Worm (Caenorhabditis elegans) whole organism, L4 larva: ENCODE measurements around the gene Y55D5A.1.

Source experiments
- F10B5.3 ChIP-seq: sonication (generic microtip); optimal IDR thresholded peaks from 2 replicates; lab custom pipeline; 2016; ENCODE audit warnings: mild to moderate bottlenecking, missing genetic modification characterization, missing compliant biosample characterization
- F44E2.7 ChIP-seq: fragments of 200-800 bp; sonication (Bioruptor generic); IDR thresholded peaks from 2 replicates; pipeline ENCODE4 v2.1.2; 2022; ENCODE audit warnings: missing genetic modification characterization, missing compliant biosample characterization
- F49E8.2 ChIP-seq: sonication (generic microtip); optimal IDR thresholded peaks from 2 replicates; lab custom pipeline; 2016; ENCODE audit warnings: missing compliant biosample characterization, mild to moderate bottlenecking, missing genetic modification characterization, borderline replicate concordance
- T20F7.1 ChIP-seq: fragments of 200-800 bp; sonication (Bioruptor generic); optimal IDR thresholded peaks from 2 replicates; lab custom pipeline; 2018; ENCODE audit warnings: mild to moderate bottlenecking, missing genetic modification characterization, missing compliant biosample characterization
- T26A8.4 ChIP-seq: fragments of 200-800 bp; sonication (Bioruptor generic); IDR thresholded peaks from 2 replicates; pipeline ENCODE4 v1.3.6; 2022; ENCODE audit warnings: missing genetic modification characterization, missing compliant biosample characterization
- Y105C5A.15 ChIP-seq: fragments of 200-800 bp; sonication (Bioruptor generic); IDR thresholded peaks from 2 replicates; pipeline ENCODE4 v1.3.6; 2022; ENCODE audit warnings: missing genetic modification characterization, missing compliant biosample characterization
- ZK546.5 ChIP-seq, 2 experiments: sonication (generic microtip); optimal IDR thresholded peaks; 2 replicates each; lab custom pipeline; 2017; ENCODE audit warnings: missing biosample characterization in 2 of 2, missing genetic modification characterization in 2 of 2
- ama-1 ChIP-seq: fragments of 150-350 bp; optimal IDR thresholded peaks from 2 replicates; lab custom pipeline; 2014; ENCODE audit warnings: inconsistent platforms, mixed read lengths
- arid-1 ChIP-seq: fragments of 200-800 bp; sonication (Bioruptor generic); conservative IDR thresholded peaks from 2 replicates; pipeline ENCODE4 v1.3.6; 2022; ENCODE audit warnings: missing genetic modification reagents, missing genetic modification characterization, missing compliant biosample characterization
- ceh-44 ChIP-seq: fragments of 200-800 bp; sonication (Bioruptor generic); IDR thresholded peaks from 2 replicates; pipeline ENCODE4 v1.3.6; 2022; ENCODE audit warnings: missing genetic modification reagents, missing genetic modification characterization, missing compliant biosample characterization
- ceh-82 ChIP-seq: sonication (generic microtip); optimal IDR thresholded peaks from 2 replicates; lab custom pipeline; 2017; ENCODE audit warnings: missing biosample characterization, missing genetic modification characterization
- ces-1 ChIP-seq: fragments of 150-350 bp; sonication (generic microtip); optimal IDR thresholded peaks from 4 replicates; lab custom pipeline; 2014; ENCODE audit warnings: missing biosample characterization, missing genetic modification reagents, missing genetic modification characterization
- dve-1 ChIP-seq: sonication (generic microtip); optimal IDR thresholded peaks from 2 replicates; lab custom pipeline; 2017; ENCODE audit warnings: antibody characterized with exemption, mild to moderate bottlenecking, missing genetic modification characterization, missing compliant biosample characterization; ENCODE audit not compliant: insufficient read depth
- egl-27 ChIP-seq: sonication (generic microtip); optimal IDR thresholded peaks from 3 replicates; lab custom pipeline; 2017; ENCODE audit warnings: missing biosample characterization, missing genetic modification reagents, missing genetic modification characterization
- egl-43 ChIP-seq: fragments of 200-800 bp; sonication (Bioruptor generic); IDR thresholded peaks from 2 replicates; pipeline ENCODE4 v1.3.6; 2022; ENCODE audit warnings: missing genetic modification reagents, missing genetic modification characterization, missing compliant biosample characterization
- fkh-10 ChIP-seq: fragments of 150-350 bp; optimal IDR thresholded peaks from 2 replicates; lab custom pipeline; 2014; ENCODE audit warnings: missing biosample characterization, missing genetic modification reagents, missing genetic modification characterization
- hlh-30 ChIP-seq: sonication (generic microtip); optimal IDR thresholded peaks from 2 replicates; lab custom pipeline; 2017; ENCODE audit warnings: antibody characterized with exemption, mild to moderate bottlenecking, missing genetic modification characterization, missing compliant biosample characterization; ENCODE audit not compliant: insufficient read depth
- hmg-1.1 ChIP-seq: fragments of 200-800 bp; sonication (Bioruptor generic); IDR thresholded peaks from 2 replicates; pipeline ENCODE4 v1.3.6; 2022; ENCODE audit warnings: missing genetic modification reagents, missing genetic modification characterization, missing compliant biosample characterization
- jun-1 ChIP-seq: fragments of 150-350 bp; optimal IDR thresholded peaks from 2 replicates; lab custom pipeline; 2014; ENCODE audit warnings: missing biosample characterization, missing genetic modification reagents, missing genetic modification characterization
- lim-7 ChIP-seq: fragments of 200-800 bp; sonication (Bioruptor generic); IDR thresholded peaks from 2 replicates; pipeline ENCODE4 v1.3.6; 2022; ENCODE audit warnings: missing genetic modification characterization, missing compliant biosample characterization
- lin-1 ChIP-seq: fragments of 200-800 bp; sonication (Bioruptor generic); IDR thresholded peaks from 2 replicates; pipeline ENCODE4 v1.3.6; 2022; ENCODE audit warnings: missing genetic modification reagents, missing genetic modification characterization, missing compliant biosample characterization
- lin-13 ChIP-seq: fragments of 150-350 bp; optimal IDR thresholded peaks from 2 replicates; lab custom pipeline; 2014; ENCODE audit warnings: missing biosample characterization, missing genetic modification reagents, missing genetic modification characterization
- lin-29 ChIP-seq: fragments of 200-800 bp; sonication (Bioruptor generic); IDR thresholded peaks from 2 replicates; pipeline ENCODE4 v1.3.6; 2022; ENCODE audit warnings: missing genetic modification reagents, missing genetic modification characterization, missing compliant biosample characterization
- lin-38 ChIP-seq: fragments of 200-800 bp; sonication (Bioruptor generic); IDR thresholded peaks from 2 replicates; pipeline ENCODE4 v1.3.6; 2022; ENCODE audit warnings: missing genetic modification reagents, missing genetic modification characterization, missing compliant biosample characterization
- lin-39 ChIP-seq: fragments of 150-350 bp; optimal IDR thresholded peaks from 2 replicates; lab custom pipeline; 2014; ENCODE audit warnings: missing biosample characterization, missing genetic modification reagents, missing genetic modification characterization
- lsy-2 ChIP-seq, 2 experiments: fragments of 150-350 bp in 1 of 2; sonication (generic microtip) in 1 of 2; optimal IDR thresholded peaks; 2 replicates each; lab custom pipeline; 2014 to 2017; ENCODE audit warnings: missing biosample characterization in 2 of 2, missing genetic modification characterization in 2 of 2
- madf-9 ChIP-seq: fragments of 200-800 bp; sonication (Bioruptor generic); conservative IDR thresholded peaks from 2 replicates; pipeline ENCODE4 v1.3.6; 2022; ENCODE audit warnings: missing genetic modification reagents, missing genetic modification characterization, missing compliant biosample characterization
- mdl-1 ChIP-seq, 2 experiments: fragments of 150-350 bp in 1 of 2; sonication (generic microtip) in 1 of 2; optimal IDR thresholded peaks; 2 replicates each; lab custom pipeline; 2014 to 2017; ENCODE audit warnings: missing biosample characterization in 2 of 2, missing genetic modification characterization in 2 of 2
- mdt-29 ChIP-seq: fragments of 200-800 bp; sonication (Bioruptor generic); IDR thresholded peaks from 2 replicates; pipeline ENCODE4 v1.3.6; 2022; ENCODE audit warnings: missing genetic modification reagents, missing genetic modification characterization, missing compliant biosample characterization
- mxl-2 ChIP-seq: fragments of 200-800 bp; sonication (Bioruptor generic); conservative IDR thresholded peaks from 2 replicates; pipeline ENCODE4 v1.3.6; 2022; ENCODE audit warnings: missing genetic modification reagents, missing genetic modification characterization, missing compliant biosample characterization
- mxl-3 ChIP-seq: fragments of 200-800 bp; sonication (Bioruptor generic); optimal IDR thresholded peaks from 2 replicates; lab custom pipeline; 2018; ENCODE audit warnings: mild to moderate bottlenecking, missing genetic modification characterization, missing compliant biosample characterization
- nhr-10 ChIP-seq: fragments of 150-350 bp; optimal IDR thresholded peaks from 2 replicates; lab custom pipeline; 2014; ENCODE audit warnings: missing biosample characterization, missing genetic modification characterization
- nhr-11 ChIP-seq: fragments of 150-350 bp; optimal IDR thresholded peaks from 2 replicates; lab custom pipeline; 2014; ENCODE audit warnings: missing biosample characterization, missing genetic modification characterization
- nhr-111 ChIP-seq: fragments of 200-800 bp; sonication (Bioruptor generic); optimal IDR thresholded peaks from 2 replicates; lab custom pipeline; 2018; ENCODE audit warnings: mild to moderate bottlenecking, missing genetic modification characterization, missing compliant biosample characterization
- nhr-41 ChIP-seq: fragments of 200-800 bp; sonication (Bioruptor generic); IDR thresholded peaks from 2 replicates; pipeline ENCODE4 v1.3.6; 2022; ENCODE audit warnings: missing genetic modification reagents, missing genetic modification characterization, missing compliant biosample characterization
- nhr-48 ChIP-seq: sonication (generic microtip); optimal IDR thresholded peaks from 2 replicates; lab custom pipeline; 2016; ENCODE audit warnings: mild to moderate bottlenecking, missing genetic modification characterization, missing compliant biosample characterization
- nhr-6 ChIP-seq: fragments of 150-350 bp; optimal IDR thresholded peaks from 2 replicates; lab custom pipeline; 2014; ENCODE audit warnings: missing biosample characterization, missing genetic modification characterization
- pha-4 ChIP-seq, 2 experiments: fragments of 150-350 bp in 1 of 2; fragments of 200-800 bp in 1 of 2; sonication (Bioruptor generic) in 1 of 2; IDR thresholded peaks in 1 of 2; optimal IDR thresholded peaks in 1 of 2; 2 replicates each; pipeline versions ENCODE4 v1.3.6 to Lab custom; 2014 to 2022; ENCODE audit warnings: missing genetic modification characterization in 2 of 2, missing genetic modification reagents in 2 of 2, missing biosample characterization in 1 of 2, missing compliant biosample characterization in 1 of 2
- php-3 ChIP-seq: fragments of 200-800 bp; sonication (Bioruptor generic); IDR thresholded peaks from 2 replicates; pipeline ENCODE4 v1.3.6; 2022; ENCODE audit warnings: missing genetic modification reagents, missing genetic modification characterization, missing compliant biosample characterization
- set-16 ChIP-seq: fragments of 200-800 bp; sonication (Bioruptor generic); IDR thresholded peaks from 2 replicates; pipeline ENCODE4 v1.3.6; 2022; ENCODE audit warnings: missing genetic modification reagents, missing genetic modification characterization, missing compliant biosample characterization
- snpc-1.2 ChIP-seq: fragments of 200-800 bp; sonication (Bioruptor generic); IDR thresholded peaks from 2 replicates; pipeline ENCODE4 v1.3.6; 2022; ENCODE audit warnings: missing genetic modification reagents, missing genetic modification characterization, missing compliant biosample characterization
- snpc-4 ChIP-seq: fragments of 150-350 bp; optimal IDR thresholded peaks from 2 replicates; lab custom pipeline; 2014; ENCODE audit warnings: missing biosample characterization, missing genetic modification characterization
- tra-1 ChIP-seq: fragments of 200-800 bp; sonication (Bioruptor generic); IDR thresholded peaks from 2 replicates; pipeline ENCODE4 v1.3.6; 2022; ENCODE audit warnings: missing genetic modification reagents, missing genetic modification characterization, missing compliant biosample characterization
- unc-130 ChIP-seq: sonication (generic microtip); optimal IDR thresholded peaks from 2 replicates; lab custom pipeline; 2016; ENCODE audit warnings: missing genetic modification reagents, missing genetic modification characterization, missing compliant biosample characterization
- vab-7 ChIP-seq: fragments of 200-800 bp; sonication (Bioruptor generic); IDR thresholded peaks from 2 replicates; pipeline ENCODE4 v1.3.6; 2022; ENCODE audit warnings: missing genetic modification reagents, missing genetic modification characterization, missing compliant biosample characterization
- zag-1 ChIP-seq: fragments of 150-350 bp; optimal IDR thresholded peaks from 2 replicates; lab custom pipeline; 2014; ENCODE audit warnings: missing biosample characterization, missing genetic modification characterization
- zfp-2 ChIP-seq: sonication (generic microtip); optimal IDR thresholded peaks from 2 replicates; lab custom pipeline; 2016; ENCODE audit warnings: mild to moderate bottlenecking, missing genetic modification characterization, missing compliant biosample characterization

Gene Y55D5A.1

ce11 chrIII:2947251-2947650, 35.0 kb upstream of the Y55D5A.1 start (continued):
- no peak for TF ChIP-seq fkh-10
- TF ChIP-seq lsy-2 (tag; optimal IDR thresholded peaks at IDR 0.05; lab: Kevin White, UChicago), result peak in 1 of 2 experiments; percentile 36
- no peak for TF ChIP-seq zag-1 (tag; lab: Kevin White, UChicago)
- peak; percentile 55 for TF ChIP-seq hmg-1.1 (GFP tag; lab: Robert Waterston, UW)
- no peak for TF ChIP-seq F49E8.2 (tag; lab: Kevin White, UChicago)
- no peak for TF ChIP-seq pha-4 (GFP tag; IDR thresholded peaks at IDR 0.05; lab: Robert Waterston, UW)
- TF ChIP-seq pha-4 (tag; optimal IDR thresholded peaks at IDR 0.05; lab: Kevin White, UChicago), result no peak
- TF ChIP-seq mdt-29 (GFP tag; lab: Robert Waterston, UW), result no peak
- TF ChIP-seq lim-7 (GFP tag; lab: Robert Waterston, UW), result no peak
- no peak for TF ChIP-seq Y105C5A.15
- no peak for TF ChIP-seq lin-13 (GFP tag; lab: Kevin White, UChicago)
- no peak for TF ChIP-seq nhr-6 (tag; lab: Kevin White, UChicago)
- TF ChIP-seq ZK546.5 (tag; optimal IDR thresholded peaks at IDR 0.05; lab: Kevin White, UChicago), result no peak
- no peak for TF ChIP-seq F10B5.3 (tag; lab: Kevin White, UChicago)
- TF ChIP-seq nhr-10 (tag; lab: Kevin White, UChicago), result no peak
- peak; percentile 23; the same call in 1 of the 2 replicates for TF ChIP-seq set-16 (GFP tag; lab: Robert Waterston, UW)
- TF ChIP-seq lin-29 (GFP tag; lab: Robert Waterston, UW), result no peak
- peak in 1 of 2 experiments; percentile 16 for TF ChIP-seq mdl-1 (tag; optimal IDR thresholded peaks at IDR 0.05; lab: Kevin White, UChicago)
- TF ChIP-seq madf-9 (GFP tag; lab: Robert Waterston, UW), result no peak
- TF ChIP-seq lin-1, result 0 out of 2 replicates have a peak, but pooled peaks have one; percentile 29
- TF ChIP-seq snpc-1.2 (GFP tag; lab: Robert Waterston, UW), result no peak
- TF ChIP-seq ama-1 (lab: Kevin White, UChicago), result no peak
- TF ChIP-seq lin-38 (GFP tag; lab: Robert Waterston, UW), result no peak; the same call in 1 of the 2 replicates
- no peak for TF ChIP-seq jun-1 (tag; lab: Kevin White, UChicago)
- TF ChIP-seq mxl-3 (GFP tag; lab: Kevin White, UChicago), result peak; percentile 71
- TF ChIP-seq nhr-111 (GFP tag; lab: Kevin White, UChicago), result no peak
- no peak for TF ChIP-seq tra-1 (GFP tag; lab: Robert Waterston, UW)
- no peak for TF ChIP-seq ces-1 (GFP tag; lab: Kevin White, UChicago)
- TF ChIP-seq vab-7 (GFP tag; lab: Robert Waterston, UW), result no peak
- no peak for TF ChIP-seq lin-39 (tag; lab: Kevin White, UChicago)
- TF ChIP-seq, all 104 proteins: peak for 10

- TF ChIP-seq ZK546.5 (tag; optimal IDR thresholded peaks at IDR 0.05; lab: Kevin White, UChicago), result no peak
- TF ChIP-seq nhr-48 (tag; lab: Kevin White, UChicago), result peak; percentile 82
- TF ChIP-seq egl-43 (GFP tag; lab: Robert Waterston, UW), result no peak
- no peak for TF ChIP-seq ceh-82
- no peak for TF ChIP-seq unc-130
- no peak for TF ChIP-seq nhr-41
- no peak for TF ChIP-seq nhr-11
- TF ChIP-seq F44E2.7, result no peak
- no peak for TF ChIP-seq arid-1
- no peak for TF ChIP-seq ces-1 (GFP tag; lab: Kevin White, UChicago)
- TF ChIP-seq ceh-44 (GFP tag; lab: Robert Waterston, UW), result no peak
- TF ChIP-seq php-3 (GFP tag; lab: Robert Waterston, UW), result no peak
- TF ChIP-seq snpc-1.2 (GFP tag; lab: Robert Waterston, UW), result no peak
- TF ChIP-seq hlh-30 (tag; lab: Kevin White, UChicago), result peak; percentile 74
- TF ChIP-seq mxl-3 (GFP tag; lab: Kevin White, UChicago), result peak; percentile 40
- TF ChIP-seq egl-27 (tag; lab: Kevin White, UChicago), result no peak
- TF ChIP-seq fkh-10, result no peak
- TF ChIP-seq set-16 (GFP tag; lab: Robert Waterston, UW), result no peak
- no peak for TF ChIP-seq snpc-4
- no peak for TF ChIP-seq zfp-2
- no peak for TF ChIP-seq nhr-6 (tag; lab: Kevin White, UChicago)
- peak; percentile 77 for TF ChIP-seq dve-1 (tag; lab: Kevin White, UChicago)
- TF ChIP-seq mdt-29 (GFP tag; lab: Robert Waterston, UW), result no peak
- no peak for TF ChIP-seq T20F7.1
- 0 out of 2 replicates have a peak, but pooled peaks have one; percentile 34 for TF ChIP-seq lin-1
- TF ChIP-seq T26A8.4 (GFP tag; lab: Robert Waterston, UW), result no peak
- no peak for TF ChIP-seq mxl-2 (GFP tag; lab: Robert Waterston, UW)
These were observed 33.8 kb upstream of the Y55D5A.1 start for ce11 chrIII:2948310-2948961.
